Fruit fly (Drosophila melanogaster): ENCODE measurements around the gene Ddc.

DNA sequence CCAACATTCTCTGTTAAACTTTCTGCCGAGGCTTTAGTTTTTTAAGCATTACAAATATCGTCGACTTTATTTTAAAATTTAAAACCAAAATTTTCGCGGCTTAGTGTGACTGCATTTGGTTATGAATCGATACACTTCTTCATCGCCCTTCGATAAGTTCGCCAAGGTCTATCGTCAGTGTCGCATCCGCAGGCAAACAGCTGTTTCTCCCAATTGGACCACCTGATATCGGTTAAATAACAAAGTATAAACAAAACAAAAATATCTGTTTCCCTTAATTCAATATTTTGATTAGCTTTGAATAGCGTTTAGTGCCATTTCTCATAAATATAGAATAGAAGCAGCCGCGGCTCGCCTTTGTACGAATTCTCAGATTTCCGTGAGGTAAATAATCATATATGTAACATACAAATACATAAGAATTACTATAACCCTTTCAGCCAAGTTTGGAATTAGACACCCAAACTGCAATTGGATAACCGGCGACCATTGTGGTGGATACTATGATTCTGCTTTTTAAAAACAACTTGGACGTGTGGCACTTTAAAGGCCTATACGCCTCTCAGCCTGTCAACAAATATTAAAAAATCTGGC, 5.8 kb downstream of the Ddc start, which contains the start of gene CG10561:
- TF ChIP-seq CG8478 (optimal IDR thresholded peaks at IDR 0.05) (no peak), CTCF (optimal IDR thresholded peaks at IDR 0.05) (no peak)
